Fruit fly (Drosophila melanogaster): Measurements from ENCODE around the gene CG5292.
A peak's percentile ranks its signal among the peaks of the same experiment; 100 is the strongest.

Gene CG5292

dm6 chr3R:17150287-17150686 lies 1.4 kb upstream of the CG5292 start, which contains the start of gene Smug:
Gene Smug (plus strand): TSS chr3R:17150587.
- TF ChIP-seq gl (tag; optimal IDR thresholded peaks at IDR 0.05) = no peak

dm6 chr3R:17178140-17178539 lies 26.5 kb downstream of the CG5292 start:
- TF ChIP-seq CG8159 (tag; optimal IDR thresholded peaks at IDR 0.05) (no peak), Pif1B (GFP tag; optimal IDR thresholded peaks at IDR 0.05) (no peak), Snoo (tag; optimal IDR thresholded peaks at IDR 0.05) (no peak), EcR (GFP tag; optimal IDR thresholded peaks at IDR 0.05) (no peak), Ets98B (GFP tag; IDR thresholded peaks at IDR 0.05) (no peak), CG14655 (GFP tag; optimal IDR thresholded peaks at IDR 0.05) (no peak), CG32121 (GFP tag; IDR thresholded peaks at IDR 0.05) (no peak), CG34367 (tag; optimal IDR thresholded peaks at IDR 0.05) (no peak), CG9948 (tag; optimal IDR thresholded peaks at IDR 0.05) (no peak), CG4496 (GFP tag; IDR thresholded peaks at IDR 0.05) (no peak), D1 (tag; optimal IDR thresholded peaks at IDR 0.05) (no peak), rn (GFP tag; IDR thresholded peaks at IDR 0.05) (no peak), CG12605 (GFP tag; IDR thresholded peaks at IDR 0.05) (no peak)

- TF ChIP-seq CG9948 (tag; optimal IDR thresholded peaks at IDR 0.05) (peak; percentile 8), CG17806 (tag; optimal IDR thresholded peaks at IDR 0.05) (peak; percentile 47), gl (tag; optimal IDR thresholded peaks at IDR 0.05) (no peak), Pif1A (GFP tag; optimal IDR thresholded peaks at IDR 0.05) (peak; percentile 39), Pif1B (GFP tag; optimal IDR thresholded peaks at IDR 0.05) (peak; percentile 43), CG14655 (GFP tag; optimal IDR thresholded peaks at IDR 0.05) (peak; percentile 42), CG12605 (GFP tag; IDR thresholded peaks at IDR 0.05) (no peak), Ets98B (GFP tag; IDR thresholded peaks at IDR 0.05) (no peak), CG10348 (GFP tag; IDR thresholded peaks at IDR 0.05) (no peak), CG8301 (tag; optimal IDR thresholded peaks at IDR 0.05) (peak; percentile 14), Snoo (tag; optimal IDR thresholded peaks at IDR 0.05) (no peak), EcR (GFP tag; optimal IDR thresholded peaks at IDR 0.05) (no peak)
Measured at dm6 chr3R:17192009-17192408, 40.3 kb downstream of the CG5292 start.

DNA sequence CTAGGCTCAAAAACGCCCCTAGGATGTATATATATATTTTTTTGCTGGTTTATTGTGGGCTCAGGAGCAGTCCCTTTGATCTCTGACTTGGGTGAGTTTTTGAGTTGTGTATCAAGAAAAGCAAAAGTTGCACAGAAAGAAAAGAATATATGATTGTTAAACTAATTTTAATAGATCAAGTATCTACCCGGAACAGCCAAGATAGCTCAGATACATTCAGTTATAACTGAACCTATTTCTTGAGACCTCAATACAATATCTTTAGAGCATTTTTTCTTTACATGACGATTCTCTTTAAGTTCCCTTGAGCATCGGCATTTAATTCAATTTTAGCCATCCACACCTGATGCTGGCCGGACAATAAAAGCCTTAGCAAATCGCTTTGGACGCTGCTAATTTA lies 42.0 kb downstream of the CG5292 start:
- TF ChIP-seq CG34367 (tag; optimal IDR thresholded peaks at IDR 0.05) (peak; percentile 19), CG10348 (GFP tag; IDR thresholded peaks at IDR 0.05) (no peak), EcR (GFP tag; optimal IDR thresholded peaks at IDR 0.05) (no peak), CG17806 (tag; optimal IDR thresholded peaks at IDR 0.05) (peak; percentile 54), rn (GFP tag; IDR thresholded peaks at IDR 0.05) (no peak), Pif1A (GFP tag; optimal IDR thresholded peaks at IDR 0.05) (no peak), CG9948 (tag; optimal IDR thresholded peaks at IDR 0.05) (peak; percentile 47), CG13204 (GFP tag; optimal IDR thresholded peaks at IDR 0.05) (no peak), fd96Ca (GFP tag; IDR thresholded peaks at IDR 0.05) (no peak), CG4496 (GFP tag; IDR thresholded peaks at IDR 0.05) (no peak), CG32121 (GFP tag; IDR thresholded peaks at IDR 0.05) (no peak), gl (tag; optimal IDR thresholded peaks at IDR 0.05) (no peak), Ets98B (GFP tag; IDR thresholded peaks at IDR 0.05) (no peak), CG8159 (tag; optimal IDR thresholded peaks at IDR 0.05) (peak; percentile 55), CG8301 (tag; optimal IDR thresholded peaks at IDR 0.05) (no peak), Pif1B (GFP tag; optimal IDR thresholded peaks at IDR 0.05) (no peak), CG12605 (GFP tag; IDR thresholded peaks at IDR 0.05) (no peak), Snoo (tag; optimal IDR thresholded peaks at IDR 0.05) (no peak), CG14655 (GFP tag; optimal IDR thresholded peaks at IDR 0.05) (no peak), CG15710 (tag; optimal IDR thresholded peaks at IDR 0.05) (peak; percentile 41), D1 (tag; optimal IDR thresholded peaks at IDR 0.05) (no peak)

- no peak for TF ChIP-seq CG10348 (GFP tag; IDR thresholded peaks at IDR 0.05)
- no peak for TF ChIP-seq rn (GFP tag; IDR thresholded peaks at IDR 0.05)
- TF ChIP-seq Snoo (tag; optimal IDR thresholded peaks at IDR 0.05) = no peak
- TF ChIP-seq CG32121 (GFP tag; IDR thresholded peaks at IDR 0.05) = no peak
- no peak for TF ChIP-seq CG8301 (tag; optimal IDR thresholded peaks at IDR 0.05)
- no peak for TF ChIP-seq Pif1A (GFP tag; optimal IDR thresholded peaks at IDR 0.05)
- no peak for TF ChIP-seq CG8159 (tag; optimal IDR thresholded peaks at IDR 0.05)
- no peak for TF ChIP-seq CG17806 (tag; optimal IDR thresholded peaks at IDR 0.05)
- TF ChIP-seq Pif1B (GFP tag; optimal IDR thresholded peaks at IDR 0.05) = no peak
- no peak for TF ChIP-seq CG15710 (tag; optimal IDR thresholded peaks at IDR 0.05)
- no peak for TF ChIP-seq Ets98B (GFP tag; IDR thresholded peaks at IDR 0.05)
- no peak for TF ChIP-seq CG9948 (tag; optimal IDR thresholded peaks at IDR 0.05)
- no peak for TF ChIP-seq fd96Ca (GFP tag; IDR thresholded peaks at IDR 0.05)
- no peak for TF ChIP-seq CG14655 (GFP tag; optimal IDR thresholded peaks at IDR 0.05)
- no peak for TF ChIP-seq CG34367 (tag; optimal IDR thresholded peaks at IDR 0.05)
- TF ChIP-seq CG12605 (GFP tag; IDR thresholded peaks at IDR 0.05) = no peak
- no peak for TF ChIP-seq EcR (GFP tag; optimal IDR thresholded peaks at IDR 0.05)
Measured at dm6 chr3R:17197599-17197998, 45.9 kb downstream of the CG5292 start.

dm6 chr3R:17202080-17202785 lies 50.6 kb downstream of the CG5292 start, which contains the start of gene Mur89F:
Gene Mur89F (minus strand): TSS chr3R:17202130.
- TF ChIP-seq CG8159 (tag; optimal IDR thresholded peaks at IDR 0.05) (peak; percentile 80), CG14655 (GFP tag; optimal IDR thresholded peaks at IDR 0.05) (peak; percentile 56), Pif1B (GFP tag; optimal IDR thresholded peaks at IDR 0.05) (peak; percentile 25), D1 (tag; optimal IDR thresholded peaks at IDR 0.05) (no peak), CG12605 (GFP tag; IDR thresholded peaks at IDR 0.05) (no peak), CG17806 (tag; optimal IDR thresholded peaks at IDR 0.05) (peak; percentile 63), CG34367 (tag; optimal IDR thresholded peaks at IDR 0.05) (peak; percentile 44), CG10348 (GFP tag; IDR thresholded peaks at IDR 0.05) (no peak), CG13204 (GFP tag; optimal IDR thresholded peaks at IDR 0.05) (peak; percentile 40), CG32121 (GFP tag; IDR thresholded peaks at IDR 0.05) (no peak), CG15710 (tag; optimal IDR thresholded peaks at IDR 0.05) (peak; percentile 74), CG8301 (tag; optimal IDR thresholded peaks at IDR 0.05) (peak; percentile 13), CG9948 (tag; optimal IDR thresholded peaks at IDR 0.05) (peak; percentile 71), Ets98B (GFP tag; IDR thresholded peaks at IDR 0.05) (no peak), Snoo (tag; optimal IDR thresholded peaks at IDR 0.05) (peak; percentile 82), gl (tag; optimal IDR thresholded peaks at IDR 0.05) (no peak)
